Worm (Caenorhabditis elegans) whole organism, L1 larva: ENCODE data around the gene marg-1.

Source experiments
- C04F5.9 ChIP-seq: sonication (generic microtip); optimal IDR thresholded peaks from 2 replicates; lab custom pipeline; 2016; ENCODE audit warnings: missing genetic modification characterization, missing compliant biosample characterization
- fkh-10 ChIP-seq: sonication (generic microtip); optimal IDR thresholded peaks from 2 replicates; lab custom pipeline; 2017; ENCODE audit warnings: missing biosample characterization, missing genetic modification reagents, missing genetic modification characterization
- jun-1 ChIP-seq: fragments of 150-350 bp; optimal IDR thresholded peaks from 2 replicates; lab custom pipeline; 2014; ENCODE audit warnings: missing biosample characterization, missing genetic modification reagents, missing genetic modification characterization
- lin-35 ChIP-seq, 2 experiments: fragments of 150-350 bp; optimal IDR thresholded peaks; 2 replicates each; lab custom pipeline; 2014; ENCODE audit warnings: missing biosample characterization in 2 of 2, missing genetic modification characterization in 2 of 2, missing genetic modification reagents in 2 of 2
- nhr-47 ChIP-seq: sonication (generic microtip); optimal IDR thresholded peaks from 2 replicates; lab custom pipeline; 2016; ENCODE audit warnings: mild to moderate bottlenecking, missing genetic modification characterization, moderate library complexity, missing compliant biosample characterization
- nhr-77 ChIP-seq: fragments of 150-350 bp; optimal IDR thresholded peaks from 2 replicates; lab custom pipeline; 2014; ENCODE audit warnings: missing biosample characterization, missing genetic modification characterization
- snpc-4 ChIP-seq: fragments of 150-350 bp; optimal IDR thresholded peaks from 2 replicates; lab custom pipeline; 2014; ENCODE audit warnings: missing biosample characterization, missing genetic modification characterization

DNA sequence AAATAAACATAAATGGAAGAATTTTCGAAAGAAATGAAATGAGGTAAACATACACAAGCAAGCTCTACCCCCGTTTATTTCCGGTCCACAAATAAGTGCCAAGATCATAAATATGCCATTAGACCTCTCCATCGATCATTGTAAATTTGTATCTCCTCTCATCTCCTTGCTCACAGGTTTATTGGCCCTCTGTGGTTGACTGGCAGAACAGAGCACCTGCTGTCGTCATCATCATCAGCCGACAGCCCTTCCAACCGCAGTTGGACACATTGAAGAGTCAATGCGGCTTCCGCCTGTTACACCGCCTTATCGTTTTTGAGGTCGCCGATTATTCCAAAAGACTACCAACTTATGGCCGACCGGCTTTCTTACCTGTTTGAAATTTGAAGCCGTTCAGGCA, 42.3 kb downstream of the marg-1 start:
- TF ChIP-seq fkh-10 (GFP tag; lab: Kevin White, UChicago), result no peak
- no peak for TF ChIP-seq jun-1 (tag; lab: Kevin White, UChicago)
- TF ChIP-seq nhr-77 (tag; lab: Kevin White, UChicago), result no peak
- TF ChIP-seq nhr-47 (tag; lab: Kevin White, UChicago), result no peak
- TF ChIP-seq snpc-4 (tag; lab: Kevin White, UChicago), result no peak
- TF ChIP-seq lin-35 (GFP tag; optimal IDR thresholded peaks at IDR 0.05; lab: Kevin White, UChicago), result no peak
- no peak for TF ChIP-seq C04F5.9 (tag; lab: Kevin White, UChicago)
